Fruit fly (Drosophila melanogaster): Measurements from ENCODE around the gene glu.

DNA sequence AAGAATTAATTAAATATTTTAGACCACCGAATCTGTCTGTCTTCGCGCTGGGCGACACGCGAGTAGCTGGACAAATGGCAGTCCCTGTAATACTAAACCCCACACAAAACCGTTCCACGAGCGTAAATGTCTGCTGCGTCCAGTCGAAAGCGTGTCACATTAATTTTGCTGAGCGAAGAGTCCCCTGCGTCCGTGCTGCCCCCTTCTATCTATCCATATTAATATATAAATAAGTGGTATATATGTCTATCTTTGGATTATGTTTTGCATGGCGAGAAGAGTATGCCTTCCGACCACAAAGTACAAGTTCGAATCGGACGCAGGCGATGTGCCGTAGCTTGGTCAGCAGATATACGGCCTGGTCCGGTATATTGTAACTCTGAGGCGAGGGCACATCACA lies 14.2 kb upstream of the glu start:
- TF ChIP-seq usp (GFP tag; optimal IDR thresholded peaks at IDR 0.05) (no peak), Dll (optimal IDR thresholded peaks at IDR 0.05) (no peak), psq (optimal IDR thresholded peaks at IDR 0.05) (no peak)

Measured in whole organism.